Worm (Caenorhabditis elegans): ENCODE results near the gene K07B1.7.

- TF ChIP-seq nhr-11 (tag; optimal IDR thresholded peaks at IDR 0.05) (no peak), nhr-237 (tag; optimal IDR thresholded peaks at IDR 0.05) (no peak), lin-39 (tag; optimal IDR thresholded peaks at IDR 0.05) (no peak), mab-5 (tag; optimal IDR thresholded peaks at IDR 0.05) (no peak), elt-3 (tag; optimal IDR thresholded peaks at IDR 0.05) (no peak), nhr-25 (tag; optimal IDR thresholded peaks at IDR 0.05) (no peak), snpc-4 (tag; optimal IDR thresholded peaks at IDR 0.05) (no peak), zag-1 (tag; optimal IDR thresholded peaks at IDR 0.05) (no peak)
Measured at ce11 chrV:9312377-9312776, 34.4 kb downstream of the K07B1.7 start.
